Worm (Caenorhabditis elegans) whole organism, L4 larva: ENCODE results near the gene B0294.3.

Experiments
- D1046.2 ChIP-seq: fragments of 200-800 bp; sonication (Bioruptor generic); IDR thresholded peaks from 2 replicates; pipeline ENCODE4 v1.3.6; 2022; ENCODE audit warnings: missing genetic modification characterization, missing compliant biosample characterization
- F10B5.3 ChIP-seq: sonication (generic microtip); optimal IDR thresholded peaks from 2 replicates; lab custom pipeline; 2016; ENCODE audit warnings: mild to moderate bottlenecking, missing genetic modification characterization, missing compliant biosample characterization
- F49E8.2 ChIP-seq: sonication (generic microtip); optimal IDR thresholded peaks from 2 replicates; lab custom pipeline; 2016; ENCODE audit warnings: missing compliant biosample characterization, mild to moderate bottlenecking, missing genetic modification characterization, borderline replicate concordance
- R02D3.7 ChIP-seq: fragments of 150-350 bp; sonication (generic microtip); optimal IDR thresholded peaks from 3 replicates; lab custom pipeline; 2014; ENCODE audit warnings: missing biosample characterization, missing genetic modification characterization
- Y48G9A.11 ChIP-seq: fragments of 200-800 bp; sonication (Bioruptor generic); IDR thresholded peaks from 2 replicates; pipeline ENCODE4 v1.3.6; 2022; ENCODE audit warnings: missing genetic modification reagents, missing genetic modification characterization, missing compliant biosample characterization
- Y5F2A.4 ChIP-seq: fragments of 200-800 bp; sonication (Bioruptor generic); optimal IDR thresholded peaks from 2 replicates; lab custom pipeline; 2018; ENCODE audit warnings: mild to moderate bottlenecking, missing genetic modification characterization, missing compliant biosample characterization
- Y75B8A.6 ChIP-seq: fragments of 200-800 bp; sonication (Bioruptor generic); IDR thresholded peaks from 2 replicates; pipeline ENCODE4 v1.3.6; 2022; ENCODE audit warnings: missing genetic modification reagents, missing genetic modification characterization, missing compliant biosample characterization
- aha-1 ChIP-seq: fragments of 150-350 bp; peaks from one replicate; lab custom pipeline; 2014; ENCODE audit warnings: missing biosample characterization, missing genetic modification characterization
- arid-1 ChIP-seq: fragments of 200-800 bp; sonication (Bioruptor generic); conservative IDR thresholded peaks from 2 replicates; pipeline ENCODE4 v1.3.6; 2022; ENCODE audit warnings: missing genetic modification reagents, missing genetic modification characterization, missing compliant biosample characterization
- ceh-28 ChIP-seq: fragments of 150-350 bp; optimal IDR thresholded peaks from 2 replicates; lab custom pipeline; 2014; ENCODE audit warnings: missing biosample characterization, missing genetic modification reagents, missing genetic modification characterization
- ceh-44 ChIP-seq: fragments of 200-800 bp; sonication (Bioruptor generic); IDR thresholded peaks from 2 replicates; pipeline ENCODE4 v1.3.6; 2022; ENCODE audit warnings: missing genetic modification reagents, missing genetic modification characterization, missing compliant biosample characterization
- ceh-82 ChIP-seq: sonication (generic microtip); optimal IDR thresholded peaks from 2 replicates; lab custom pipeline; 2017; ENCODE audit warnings: missing biosample characterization, missing genetic modification characterization
- ces-1 ChIP-seq: fragments of 150-350 bp; sonication (generic microtip); optimal IDR thresholded peaks from 4 replicates; lab custom pipeline; 2014; ENCODE audit warnings: missing biosample characterization, missing genetic modification reagents, missing genetic modification characterization
- daf-16 ChIP-seq, 3 experiments: sonication (generic microtip); optimal IDR thresholded peaks; 2 replicates each; lab custom pipeline; 2016 to 2017; ENCODE audit warnings: missing genetic modification characterization in 3 of 3, missing genetic modification reagents in 3 of 3, mild to moderate bottlenecking in 2 of 3, missing compliant biosample characterization in 2 of 3, missing biosample characterization in 1 of 3, moderate library complexity in 1 of 3
- daf-19 ChIP-seq: fragments of 200-800 bp; sonication (Bioruptor generic); conservative IDR thresholded peaks from 2 replicates; pipeline ENCODE4 v1.3.6; 2022; ENCODE audit warnings: missing genetic modification characterization, missing compliant biosample characterization
- duxl-1 ChIP-seq: sonication (generic microtip); optimal IDR thresholded peaks from 2 replicates; lab custom pipeline; 2016; ENCODE audit warnings: mild to moderate bottlenecking, missing genetic modification characterization, moderate library complexity, missing compliant biosample characterization; ENCODE audit not compliant: poor library complexity
- gei-8 ChIP-seq: fragments of 200-800 bp; sonication (Bioruptor generic); optimal IDR thresholded peaks from 2 replicates; lab custom pipeline; 2018; ENCODE audit warnings: mild to moderate bottlenecking, missing genetic modification characterization, missing compliant biosample characterization
- hmg-1.1 ChIP-seq: fragments of 200-800 bp; sonication (Bioruptor generic); IDR thresholded peaks from 2 replicates; pipeline ENCODE4 v1.3.6; 2022; ENCODE audit warnings: missing genetic modification reagents, missing genetic modification characterization, missing compliant biosample characterization
- lim-7 ChIP-seq: fragments of 200-800 bp; sonication (Bioruptor generic); IDR thresholded peaks from 2 replicates; pipeline ENCODE4 v1.3.6; 2022; ENCODE audit warnings: missing genetic modification characterization, missing compliant biosample characterization
- lsy-2 ChIP-seq, 2 experiments: fragments of 150-350 bp in 1 of 2; sonication (generic microtip) in 1 of 2; optimal IDR thresholded peaks; 2 replicates each; lab custom pipeline; 2014 to 2017; ENCODE audit warnings: missing biosample characterization in 2 of 2, missing genetic modification characterization in 2 of 2
- madf-9 ChIP-seq: fragments of 200-800 bp; sonication (Bioruptor generic); conservative IDR thresholded peaks from 2 replicates; pipeline ENCODE4 v1.3.6; 2022; ENCODE audit warnings: missing genetic modification reagents, missing genetic modification characterization, missing compliant biosample characterization
- nhr-11 ChIP-seq: fragments of 150-350 bp; optimal IDR thresholded peaks from 2 replicates; lab custom pipeline; 2014; ENCODE audit warnings: missing biosample characterization, missing genetic modification characterization
- nhr-111 ChIP-seq: fragments of 200-800 bp; sonication (Bioruptor generic); optimal IDR thresholded peaks from 2 replicates; lab custom pipeline; 2018; ENCODE audit warnings: mild to moderate bottlenecking, missing genetic modification characterization, missing compliant biosample characterization
- nhr-28 ChIP-seq: fragments of 150-350 bp; optimal IDR thresholded peaks from 2 replicates; lab custom pipeline; 2014; ENCODE audit warnings: missing biosample characterization, missing genetic modification characterization
- nhr-6 ChIP-seq: fragments of 150-350 bp; optimal IDR thresholded peaks from 2 replicates; lab custom pipeline; 2014; ENCODE audit warnings: missing biosample characterization, missing genetic modification characterization
- nhr-77 ChIP-seq: fragments of 150-350 bp; optimal IDR thresholded peaks from 2 replicates; lab custom pipeline; 2014; ENCODE audit warnings: missing biosample characterization, missing genetic modification characterization
- skn-1 ChIP-seq: fragments of 150-350 bp; optimal IDR thresholded peaks from 2 replicates; lab custom pipeline; 2014; ENCODE audit warnings: missing biosample characterization, missing genetic modification characterization
- snpc-4 ChIP-seq: fragments of 150-350 bp; optimal IDR thresholded peaks from 2 replicates; lab custom pipeline; 2014; ENCODE audit warnings: missing biosample characterization, missing genetic modification characterization
- unc-62 ChIP-seq, 3 experiments: fragments of 150-350 bp in 1 of 3; sonication (generic microtip); optimal IDR thresholded peaks in 2 of 3; peaks in 1 of 3; 1 replicate in 1 of 3; 2 replicates in 2 of 3; lab custom pipeline; 2014 to 2017; ENCODE audit warnings: missing biosample characterization in 3 of 3, missing genetic modification characterization in 3 of 3, missing genetic modification reagents in 3 of 3, missing genotype in 1 of 3
- ztf-11 ChIP-seq: fragments of 150-350 bp; optimal IDR thresholded peaks from 2 replicates; lab custom pipeline; 2014; ENCODE audit warnings: missing biosample characterization, missing genetic modification characterization

B0294.3 gene

ce11 chrX:1915022-1915421 is 23.0 kb downstream of the B0294.3 start, which contains the start of gene rgs-9:
Gene rgs-9, plus strand, starts transcription at chrX:1915258.
- TF ChIP-seq unc-62 (GFP tag; optimal IDR thresholded peaks at IDR 0.05 in 1 of 2; lab: Kevin White, UChicago) (peak in 1 of 2 experiments; percentile 51), unc-62 (tag; optimal IDR thresholded peaks at IDR 0.05; lab: Kevin White, UChicago) (no peak), F49E8.2 (tag; lab: Kevin White, UChicago) (no peak), daf-19 (GFP tag; lab: Robert Waterston, UW) (no peak), ztf-11 (tag; lab: Kevin White, UChicago) (no peak)

DNA sequence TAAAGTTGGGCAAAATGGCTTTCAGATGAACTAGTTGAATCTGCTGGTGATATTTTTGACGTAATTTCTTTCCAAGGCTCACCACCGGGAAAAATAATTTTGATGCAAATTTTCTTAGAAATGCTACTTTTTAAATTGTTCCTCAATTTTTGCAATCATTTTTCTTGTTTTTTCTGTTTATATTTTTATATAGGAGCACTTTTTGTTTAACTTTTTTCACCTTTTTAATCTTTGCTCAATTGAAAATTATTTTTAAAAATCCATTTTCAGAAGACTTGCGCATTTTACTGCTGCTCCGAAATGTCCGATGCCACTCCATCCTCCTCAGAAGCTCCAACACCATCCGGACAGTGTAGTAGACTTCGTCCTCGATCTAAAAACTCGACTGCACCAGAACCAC is 25.2 kb downstream of the B0294.3 start, which contains the start of gene dot-1.5:
Gene dot-1.5 (plus strand): TSS at position 301 of the 400 bp plus-strand sequence.
- TF ChIP-seq daf-16 (GFP tag; optimal IDR thresholded peaks at IDR 0.05; lab: Kevin White, UChicago) (no peak), daf-16 (tag; optimal IDR thresholded peaks at IDR 0.05; lab: Kevin White, UChicago) (no peak), hmg-1.1 (GFP tag; lab: Robert Waterston, UW) (no peak), daf-19 (GFP tag; lab: Robert Waterston, UW) (no peak), Y48G9A.11 (GFP tag; lab: Robert Waterston, UW) (no peak), nhr-111 (GFP tag; lab: Kevin White, UChicago) (no peak)
- TF ChIP-seq, all 104 proteins: peak for 0

- TF ChIP-seq ces-1 (GFP tag; lab: Kevin White, UChicago) = no peak
- no peak for TF ChIP-seq lsy-2 (tag; optimal IDR thresholded peaks at IDR 0.05; lab: Kevin White, UChicago)
- no peak for TF ChIP-seq ceh-44
These were observed 30.3 kb downstream of the B0294.3 start, which contains the start of gene ZC53.22 for ce11 chrX:1922294-1922693. Gene ZC53.22, minus strand, starts transcription at chrX:1922394.

- no peak for TF ChIP-seq snpc-4 (tag; lab: Kevin White, UChicago)
- TF ChIP-seq nhr-6 (tag; lab: Kevin White, UChicago) = no peak
- no peak for TF ChIP-seq duxl-1 (tag; lab: Kevin White, UChicago)
- no peak for TF ChIP-seq F10B5.3 (tag; lab: Kevin White, UChicago)
- no peak for TF ChIP-seq F49E8.2 (tag; lab: Kevin White, UChicago)
- no peak for TF ChIP-seq nhr-11
- TF ChIP-seq gei-8 (GFP tag; lab: Kevin White, UChicago) = no peak
- TF ChIP-seq Y75B8A.6 (GFP tag; lab: Robert Waterston, UW) = no peak
- TF ChIP-seq nhr-77 = no peak
These were observed 32.2 kb downstream of the B0294.3 start, which contains the start of gene ZC53.2 for ce11 chrX:1924138-1924537. Gene ZC53.2, minus strand, starts transcription at chrX:1924238.

- TF ChIP-seq arid-1 (GFP tag; lab: Robert Waterston, UW) = no peak
- TF ChIP-seq lim-7 (GFP tag; lab: Robert Waterston, UW) = no peak
- peak in 1 of 2 experiments; percentile 95 for TF ChIP-seq unc-62 (GFP tag; optimal IDR thresholded peaks at IDR 0.05 in 1 of 2; lab: Kevin White, UChicago)
- TF ChIP-seq unc-62 (tag; optimal IDR thresholded peaks at IDR 0.05; lab: Kevin White, UChicago) = no peak
- TF ChIP-seq aha-1 (tag; lab: Kevin White, UChicago) = peak; percentile 67
- TF ChIP-seq nhr-28 (tag; lab: Kevin White, UChicago) = no peak
- no peak for TF ChIP-seq nhr-6 (tag; lab: Kevin White, UChicago)
- TF ChIP-seq R02D3.7 (tag; lab: Kevin White, UChicago) = no peak
- TF ChIP-seq D1046.2 (GFP tag; lab: Robert Waterston, UW) = no peak
- TF ChIP-seq ceh-28 (tag; lab: Kevin White, UChicago) = no peak
- TF ChIP-seq Y5F2A.4 (GFP tag; lab: Kevin White, UChicago) = no peak
- no peak for TF ChIP-seq skn-1 (tag; lab: Kevin White, UChicago)
- TF ChIP-seq madf-9 (GFP tag; lab: Robert Waterston, UW) = no peak
- TF ChIP-seq ceh-82 (tag; lab: Kevin White, UChicago) = no peak
- TF ChIP-seq daf-16 (GFP tag; optimal IDR thresholded peaks at IDR 0.05; lab: Kevin White, UChicago) = no peak
- TF ChIP-seq daf-16 (tag; optimal IDR thresholded peaks at IDR 0.05; lab: Kevin White, UChicago) = no peak
- TF ChIP-seq, all 104 proteins: peak for 2
These were observed 43.5 kb downstream of the B0294.3 start for ce11 chrX:1935438-1935837.
